Fruit fly (Drosophila melanogaster): ENCODE measurements around the gene Elys.
A peak's percentile ranks its signal among the peaks of the same experiment; 100 is the strongest.

Elys gene

dm6 chrX:19683040-19683875, 31.2 kb downstream of the Elys start, which contains the start of the genes dome and Ubqn (continued):
- TF ChIP-seq CG13424 (tag; optimal IDR thresholded peaks at IDR 0.05) (peak; percentile 3), salm (tag; optimal IDR thresholded peaks at IDR 0.05) (no peak), CG6272 (GFP tag; IDR thresholded peaks at IDR 0.05) (0 out of 2 replicates have a peak, but pooled peaks have one; percentile 14), dmrt11E (tag; optimal IDR thresholded peaks at IDR 0.05) (peak; percentile 23), Ets65A (GFP tag) (no peak), CG4282 (GFP tag; optimal IDR thresholded peaks at IDR 0.05) (no peak), slp2 (GFP tag; optimal IDR thresholded peaks at IDR 0.05) (no peak), CG13287 (GFP tag; IDR thresholded peaks at IDR 0.05; ENCODE audit: partially characterized antibody) (peak; percentile 90), vnd (GFP tag; IDR thresholded peaks at IDR 0.05; ENCODE audit: partially characterized antibody) (peak; percentile 96), CG10654 (GFP tag; optimal IDR thresholded peaks at IDR 0.05) (no peak), ci (GFP tag; IDR thresholded peaks at IDR 0.05) (no peak), NfI (GFP tag; optimal IDR thresholded peaks at IDR 0.05) (no peak), Hr78 (GFP tag; optimal IDR thresholded peaks at IDR 0.05) (no peak), HLHmδ (GFP tag; optimal IDR thresholded peaks at IDR 0.05) (no peak), Pdp1 (GFP tag; optimal IDR thresholded peaks at IDR 0.05) (peak in 1 of 2 experiments; percentile 36), CG7271 (tag; optimal IDR thresholded peaks at IDR 0.05) (no peak), CG1792 (GFP tag; optimal IDR thresholded peaks at IDR 0.05) (no peak), CG10565 (GFP tag; optimal IDR thresholded peaks at IDR 0.05) (no peak), CG10431 (GFP tag; optimal IDR thresholded peaks at IDR 0.05) (no peak), pzg (GFP tag; optimal IDR thresholded peaks at IDR 0.05) (peak; percentile 94), Dek (tag; optimal IDR thresholded peaks at IDR 0.05) (no peak), CG8765 (GFP tag; IDR thresholded peaks at IDR 0.05) (no peak), fd64A (GFP tag; optimal IDR thresholded peaks at IDR 0.05) (no peak), CG17361 (GFP tag; IDR thresholded peaks at IDR 0.05) (peak; percentile 67; the same call in 2 of the 3 replicates), slou (GFP tag; optimal IDR thresholded peaks at IDR 0.05) (no peak), caup (GFP tag; optimal IDR thresholded peaks at IDR 0.05; ENCODE audit: severe bottlenecking) (no peak), schlank (tag; optimal IDR thresholded peaks at IDR 0.05) (no peak), crc (GFP tag; optimal IDR thresholded peaks at IDR 0.05) (no peak), CG7372 (GFP tag; IDR thresholded peaks at IDR 0.05) (no peak), fu2 (GFP tag; optimal IDR thresholded peaks at IDR 0.05) (no peak), CG18011 (GFP tag; optimal IDR thresholded peaks at IDR 0.05) (no peak), sug (tag; optimal IDR thresholded peaks at IDR 0.05) (peak; percentile 74), Side (GFP tag; optimal IDR thresholded peaks at IDR 0.05) (peak; percentile 7), CG43689 (GFP tag; IDR thresholded peaks at IDR 0.05) (no peak), eyg (GFP tag; optimal IDR thresholded peaks at IDR 0.05) (no peak), CG12071 (GFP tag; optimal IDR thresholded peaks at IDR 0.05) (peak; percentile 49), CG2199 (GFP tag; IDR thresholded peaks at IDR 0.05) (no peak), CG34224 (GFP tag; IDR thresholded peaks at IDR 0.05; ENCODE audit: partially characterized antibody) (peak; percentile 84), luna (GFP tag; optimal IDR thresholded peaks at IDR 0.05) (no peak), wor (GFP tag; IDR thresholded peaks at IDR 0.05) (no peak), CG12219 (GFP tag; optimal IDR thresholded peaks at IDR 0.05) (no peak), NFAT (GFP tag; IDR thresholded peaks at IDR 0.05) (peak; percentile 3; the same call in 1 of the 2 replicates), da (GFP tag; optimal IDR thresholded peaks at IDR 0.05) (no peak), CG3726 (GFP tag; IDR thresholded peaks at IDR 0.05) (no peak), CG9609 (GFP tag; optimal IDR thresholded peaks at IDR 0.05) (peak; percentile 28), knrl (GFP tag; IDR thresholded peaks at IDR 0.05; ENCODE audit: partially characterized antibody) (peak; percentile 93), CG9215 (GFP tag; IDR thresholded peaks at IDR 0.05) (0 out of 2 replicates have a peak, but pooled peaks have one; percentile 14), so (GFP tag; IDR thresholded peaks at IDR 0.05) (no peak), sr (GFP tag; IDR thresholded peaks at IDR 0.05) (no peak)

Measured in whole organism, embryonic.